Fruit fly (Drosophila melanogaster): Measurements from ENCODE around the gene CG15023.

Gene CG15023

DNA sequence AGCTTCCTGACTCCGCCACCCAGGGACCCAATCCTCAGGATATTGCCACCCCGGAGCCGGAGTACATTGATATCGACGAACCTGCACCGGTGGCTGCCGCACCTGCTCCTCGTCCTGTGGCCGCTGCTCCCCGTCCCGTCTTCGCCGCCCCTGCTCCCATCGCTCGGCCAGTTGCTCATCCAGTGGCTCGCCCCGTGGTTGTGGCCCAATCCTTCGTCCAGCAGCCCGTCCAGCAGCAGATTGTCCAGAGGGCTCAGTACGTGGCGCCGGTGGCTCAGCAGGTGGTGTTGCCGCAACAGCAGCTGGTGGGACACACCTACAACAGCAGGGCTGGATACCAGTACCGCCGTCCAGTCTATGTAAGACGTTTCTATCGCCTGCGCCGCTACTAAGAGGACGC is 14.1 kb downstream of the CG15023 start:
- TF ChIP-seq CG13204 (GFP tag; optimal IDR thresholded peaks at IDR 0.05), result no peak
- no peak for TF ChIP-seq EcR (GFP tag; optimal IDR thresholded peaks at IDR 0.05)
- TF ChIP-seq fd96Ca (GFP tag; IDR thresholded peaks at IDR 0.05), result no peak
- TF ChIP-seq rn (GFP tag; IDR thresholded peaks at IDR 0.05), result no peak
- TF ChIP-seq D1 (tag; optimal IDR thresholded peaks at IDR 0.05), result no peak
- TF ChIP-seq CG14655 (GFP tag; optimal IDR thresholded peaks at IDR 0.05), result no peak
- no peak for TF ChIP-seq CG4496 (GFP tag; IDR thresholded peaks at IDR 0.05)
- TF ChIP-seq CG8301 (tag; optimal IDR thresholded peaks at IDR 0.05), result no peak
- no peak for TF ChIP-seq Ets98B (GFP tag; IDR thresholded peaks at IDR 0.05)
- TF ChIP-seq gl (tag; optimal IDR thresholded peaks at IDR 0.05), result no peak
- TF ChIP-seq CG12605 (GFP tag; IDR thresholded peaks at IDR 0.05), result no peak
- TF ChIP-seq CG9948 (tag; optimal IDR thresholded peaks at IDR 0.05), result no peak
- TF ChIP-seq CG34367 (tag; optimal IDR thresholded peaks at IDR 0.05), result no peak
- no peak for TF ChIP-seq Pif1B (GFP tag; optimal IDR thresholded peaks at IDR 0.05)
- TF ChIP-seq Snoo (tag; optimal IDR thresholded peaks at IDR 0.05), result no peak
- no peak for TF ChIP-seq Pif1A (GFP tag; optimal IDR thresholded peaks at IDR 0.05)
- no peak for TF ChIP-seq CG17806 (tag; optimal IDR thresholded peaks at IDR 0.05)
- TF ChIP-seq CG32121 (GFP tag; IDR thresholded peaks at IDR 0.05), result no peak
- TF ChIP-seq CG10348 (GFP tag; IDR thresholded peaks at IDR 0.05), result no peak

dm6 chr3L:4446273-4446672 is 15.0 kb downstream of the CG15023 start, which contains the start of gene CG12607:
Gene CG12607, plus strand, starts transcription at chr3L:4446573.
- no peak for TF ChIP-seq gl (tag; optimal IDR thresholded peaks at IDR 0.05)
- no peak for TF ChIP-seq D1 (tag; optimal IDR thresholded peaks at IDR 0.05)
- no peak for TF ChIP-seq Pif1A (GFP tag; optimal IDR thresholded peaks at IDR 0.05)
- TF ChIP-seq CG32121 (GFP tag; IDR thresholded peaks at IDR 0.05), result no peak
- TF ChIP-seq rn (GFP tag; IDR thresholded peaks at IDR 0.05), result no peak
- TF ChIP-seq Ets98B (GFP tag; IDR thresholded peaks at IDR 0.05), result no peak
- TF ChIP-seq CG34367 (tag; optimal IDR thresholded peaks at IDR 0.05), result no peak
- TF ChIP-seq CG17806 (tag; optimal IDR thresholded peaks at IDR 0.05), result no peak
- TF ChIP-seq EcR (GFP tag; optimal IDR thresholded peaks at IDR 0.05), result no peak
- TF ChIP-seq CG13204 (GFP tag; optimal IDR thresholded peaks at IDR 0.05), result no peak
- TF ChIP-seq fd96Ca (GFP tag; IDR thresholded peaks at IDR 0.05), result no peak
- no peak for TF ChIP-seq CG8301 (tag; optimal IDR thresholded peaks at IDR 0.05)
- no peak for TF ChIP-seq Snoo (tag; optimal IDR thresholded peaks at IDR 0.05)
- TF ChIP-seq CG14655 (GFP tag; optimal IDR thresholded peaks at IDR 0.05), result no peak
- no peak for TF ChIP-seq CG15710 (tag; optimal IDR thresholded peaks at IDR 0.05)

DNA sequence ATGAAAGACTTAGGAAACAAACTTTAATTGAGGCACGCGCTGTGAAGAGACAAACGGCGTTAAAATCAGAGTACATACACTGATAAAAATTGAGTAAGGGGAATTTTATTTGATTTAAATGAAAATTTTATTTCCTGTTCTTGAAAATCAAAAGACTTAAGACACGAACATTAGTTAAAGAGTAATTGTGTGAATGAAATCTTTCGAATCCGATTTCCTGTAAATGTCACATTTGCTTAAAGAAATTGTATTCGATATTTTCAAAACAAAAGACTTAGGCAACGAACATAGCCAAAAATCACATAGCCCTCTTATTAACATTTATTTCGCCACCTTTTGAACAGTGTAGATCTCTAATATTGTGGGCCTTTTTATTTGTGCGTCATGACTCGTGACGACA is 15.5 kb downstream of the CG15023 start:
- no peak for TF ChIP-seq fd96Ca (GFP tag; IDR thresholded peaks at IDR 0.05)
- TF ChIP-seq CG12605 (GFP tag; IDR thresholded peaks at IDR 0.05), result no peak
- TF ChIP-seq CG10348 (GFP tag; IDR thresholded peaks at IDR 0.05), result no peak
- no peak for TF ChIP-seq Snoo (tag; optimal IDR thresholded peaks at IDR 0.05)
- TF ChIP-seq CG9948 (tag; optimal IDR thresholded peaks at IDR 0.05), result no peak
- no peak for TF ChIP-seq Pif1A (GFP tag; optimal IDR thresholded peaks at IDR 0.05)
- TF ChIP-seq rn (GFP tag; IDR thresholded peaks at IDR 0.05), result no peak
- TF ChIP-seq CG32121 (GFP tag; IDR thresholded peaks at IDR 0.05), result no peak
- no peak for TF ChIP-seq CG8301 (tag; optimal IDR thresholded peaks at IDR 0.05)
- TF ChIP-seq CG4496 (GFP tag; IDR thresholded peaks at IDR 0.05), result no peak

dm6 chr3L:4442168-4442567 is 19.1 kb downstream of the CG15023 start:
- TF ChIP-seq CG13204 (GFP tag; optimal IDR thresholded peaks at IDR 0.05), result no peak
- TF ChIP-seq Ets98B (GFP tag; IDR thresholded peaks at IDR 0.05), result no peak
- TF ChIP-seq Pif1A (GFP tag; optimal IDR thresholded peaks at IDR 0.05), result no peak
- TF ChIP-seq CG32121 (GFP tag; IDR thresholded peaks at IDR 0.05), result no peak
- no peak for TF ChIP-seq CG4496 (GFP tag; IDR thresholded peaks at IDR 0.05)
- no peak for TF ChIP-seq CG17806 (tag; optimal IDR thresholded peaks at IDR 0.05)
- no peak for TF ChIP-seq CG14655 (GFP tag; optimal IDR thresholded peaks at IDR 0.05)
- no peak for TF ChIP-seq CG34367 (tag; optimal IDR thresholded peaks at IDR 0.05)
- TF ChIP-seq CG12605 (GFP tag; IDR thresholded peaks at IDR 0.05), result no peak
- TF ChIP-seq CG10348 (GFP tag; IDR thresholded peaks at IDR 0.05), result no peak
- no peak for TF ChIP-seq fd96Ca (GFP tag; IDR thresholded peaks at IDR 0.05)
- no peak for TF ChIP-seq EcR (GFP tag; optimal IDR thresholded peaks at IDR 0.05)
- no peak for TF ChIP-seq CG15710 (tag; optimal IDR thresholded peaks at IDR 0.05)
- no peak for TF ChIP-seq D1 (tag; optimal IDR thresholded peaks at IDR 0.05)
- no peak for TF ChIP-seq CG9948 (tag; optimal IDR thresholded peaks at IDR 0.05)
- no peak for TF ChIP-seq CG8159 (tag; optimal IDR thresholded peaks at IDR 0.05)
- TF ChIP-seq Snoo (tag; optimal IDR thresholded peaks at IDR 0.05), result no peak

dm6 chr3L:4440153-4440552 is 21.2 kb downstream of the CG15023 start:
- TF ChIP-seq Snoo (tag; optimal IDR thresholded peaks at IDR 0.05) (no peak), CG13204 (GFP tag; optimal IDR thresholded peaks at IDR 0.05) (no peak), CG34367 (tag; optimal IDR thresholded peaks at IDR 0.05) (no peak), Pif1B (GFP tag; optimal IDR thresholded peaks at IDR 0.05) (no peak), CG15710 (tag; optimal IDR thresholded peaks at IDR 0.05) (no peak), fd96Ca (GFP tag; IDR thresholded peaks at IDR 0.05) (no peak), CG10348 (GFP tag; IDR thresholded peaks at IDR 0.05) (no peak), CG8301 (tag; optimal IDR thresholded peaks at IDR 0.05) (no peak), D1 (tag; optimal IDR thresholded peaks at IDR 0.05) (no peak), CG4496 (GFP tag; IDR thresholded peaks at IDR 0.05) (no peak), CG17806 (tag; optimal IDR thresholded peaks at IDR 0.05) (no peak), EcR (GFP tag; optimal IDR thresholded peaks at IDR 0.05) (no peak)

- TF ChIP-seq CG32121 (GFP tag; IDR thresholded peaks at IDR 0.05), result no peak
- no peak for TF ChIP-seq D1 (tag; optimal IDR thresholded peaks at IDR 0.05)
- TF ChIP-seq CG17806 (tag; optimal IDR thresholded peaks at IDR 0.05), result no peak
- TF ChIP-seq Ets98B (GFP tag; IDR thresholded peaks at IDR 0.05), result no peak
- no peak for TF ChIP-seq CG14655 (GFP tag; optimal IDR thresholded peaks at IDR 0.05)
- TF ChIP-seq Snoo (tag; optimal IDR thresholded peaks at IDR 0.05), result no peak
- TF ChIP-seq Pif1B (GFP tag; optimal IDR thresholded peaks at IDR 0.05), result no peak
- TF ChIP-seq CG15710 (tag; optimal IDR thresholded peaks at IDR 0.05), result no peak
- TF ChIP-seq CG9948 (tag; optimal IDR thresholded peaks at IDR 0.05), result no peak
- TF ChIP-seq CG4496 (GFP tag; IDR thresholded peaks at IDR 0.05), result no peak
- no peak for TF ChIP-seq rn (GFP tag; IDR thresholded peaks at IDR 0.05)
Measured at dm6 chr3L:4436421-4436820, 24.9 kb downstream of the CG15023 start, which contains the start of gene CG15021. Gene CG15021, plus strand, starts transcription at chr3L:4436721.

Measured in whole organism, pupa.